Fruit fly (Drosophila melanogaster): ENCODE measurements around the gene Vml.

DNA sequence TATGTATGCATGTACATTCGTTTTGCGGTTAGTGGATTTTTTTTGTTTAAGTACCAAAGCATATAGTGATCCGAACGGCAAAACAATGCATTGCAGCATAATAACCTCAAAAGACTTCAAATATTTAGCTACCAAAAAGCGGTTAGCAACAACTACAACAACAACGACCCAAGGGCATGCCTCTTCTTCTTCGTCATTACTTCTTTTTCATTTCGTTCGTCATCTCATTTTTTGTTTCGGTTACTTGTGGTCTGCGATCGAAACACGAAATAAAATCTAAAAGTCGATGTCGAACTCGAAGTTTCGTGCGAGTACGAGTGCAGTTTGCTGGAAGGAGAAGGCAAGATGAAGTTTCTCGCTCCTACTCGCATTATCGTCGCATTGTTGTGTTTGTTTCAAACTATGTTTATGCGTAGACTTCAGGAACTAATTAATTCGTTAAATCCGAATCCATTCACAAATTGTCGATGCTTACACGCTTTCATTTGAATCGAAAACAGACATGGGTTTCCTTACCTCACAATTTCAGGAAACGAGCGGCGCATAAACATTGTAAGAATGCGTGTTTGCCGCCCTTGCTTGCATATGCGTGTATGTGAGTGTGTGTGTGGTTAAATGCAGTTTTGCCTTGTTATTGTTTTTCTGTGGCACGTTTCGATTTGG is 23.2 kb downstream of the Vml start:
- TF ChIP-seq br (GFP tag; optimal IDR thresholded peaks at IDR 0.05): peak; percentile 92
- TF ChIP-seq usp (GFP tag; optimal IDR thresholded peaks at IDR 0.05): no peak
- peak; percentile 77 for TF ChIP-seq Hr83 (GFP tag; optimal IDR thresholded peaks at IDR 0.05; ENCODE audit: poor library complexity, severe bottlenecking)
- TF ChIP-seq Vsx2 (GFP tag; optimal IDR thresholded peaks at IDR 0.05; ENCODE audit: partially characterized antibody): no peak
- peak; percentile 31 for TF ChIP-seq dsf (GFP tag; optimal IDR thresholded peaks at IDR 0.05; ENCODE audit: borderline replicate concordance)
- TF ChIP-seq tai (GFP tag; optimal IDR thresholded peaks at IDR 0.05): peak; percentile 81
- TF ChIP-seq fru (GFP tag; optimal IDR thresholded peaks at IDR 0.05): peak; percentile 94
- TF ChIP-seq ey (GFP tag; optimal IDR thresholded peaks at IDR 0.05): peak; percentile 91
- TF ChIP-seq Hnf4 (GFP tag; optimal IDR thresholded peaks at IDR 0.05): peak; percentile 90
- peak; percentile 77 for TF ChIP-seq Rel (GFP tag; optimal IDR thresholded peaks at IDR 0.05)
- TF ChIP-seq Rel (tag; optimal IDR thresholded peaks at IDR 0.05): peak; percentile 50
- TF ChIP-seq Mio (GFP tag; optimal IDR thresholded peaks at IDR 0.05): no peak
- TF ChIP-seq rgr (GFP tag; optimal IDR thresholded peaks at IDR 0.05): peak; percentile 93
- peak; percentile 87 for TF ChIP-seq psq (GFP tag; optimal IDR thresholded peaks at IDR 0.05)
- TF ChIP-seq OdsH (GFP tag; optimal IDR thresholded peaks at IDR 0.05): peak; percentile 91
